Worm (Caenorhabditis elegans) whole organism, young adult: Measurements from ENCODE around the gene igeg-2.

Source experiments
- B0019.2 ChIP-seq: fragments of 200-800 bp; sonication (Bioruptor generic); conservative IDR thresholded peaks from 2 replicates; pipeline ENCODE4 v1.3.6; 2022; ENCODE audit warnings: missing genetic modification reagents, missing genetic modification characterization, missing compliant biosample characterization
- C17E4.6 ChIP-seq: fragments of 200-800 bp; sonication (Bioruptor generic); IDR thresholded peaks from 2 replicates; pipeline ENCODE4 v1.3.6; 2022; ENCODE audit warnings: missing genetic modification reagents, missing genetic modification characterization, missing compliant biosample characterization
- D2030.7 ChIP-seq: fragments of 200-800 bp; sonication (Bioruptor generic); IDR thresholded peaks from 2 replicates; pipeline ENCODE4 v1.3.6; 2022; ENCODE audit warnings: missing genetic modification reagents, missing genetic modification characterization, missing compliant biosample characterization
- F49E8.2 ChIP-seq: sonication (generic microtip); optimal IDR thresholded peaks from 3 replicates; lab custom pipeline; 2017; ENCODE audit warnings: missing genetic modification characterization, mild to moderate bottlenecking, missing compliant biosample characterization, antibody characterized with exemption, moderate library complexity; ENCODE audit not compliant: insufficient read depth
- F55B11.4 ChIP-seq: sonication (generic microtip); optimal IDR thresholded peaks from 2 replicates; lab custom pipeline; 2016; ENCODE audit warnings: missing compliant biosample characterization, missing genetic modification characterization, borderline replicate concordance; ENCODE audit not compliant: insufficient read depth
- F57C9.4 ChIP-seq: sonication (generic microtip); optimal IDR thresholded peaks from 2 replicates; lab custom pipeline; 2017; ENCODE audit warnings: mild to moderate bottlenecking, missing genetic modification characterization, missing compliant biosample characterization
- K12H6.12 ChIP-seq: fragments of 200-800 bp; sonication (Bioruptor generic); optimal IDR thresholded peaks from 2 replicates; lab custom pipeline; 2018; ENCODE audit warnings: mild to moderate bottlenecking, missing genetic modification characterization, missing compliant biosample characterization
- ZK185.1 ChIP-seq: sonication (generic microtip); optimal IDR thresholded peaks from 2 replicates; lab custom pipeline; 2016; ENCODE audit warnings: mild to moderate bottlenecking, missing genetic modification characterization, missing compliant biosample characterization; ENCODE audit not compliant: poor library complexity, severe bottlenecking
- akir-1 ChIP-seq: fragments of 200-800 bp; sonication (Bioruptor generic); optimal IDR thresholded peaks from 2 replicates; lab custom pipeline; 2018; ENCODE audit warnings: mild to moderate bottlenecking, missing genetic modification characterization, moderate library complexity, missing compliant biosample characterization
- athp-1 ChIP-seq: sonication (generic microtip); optimal IDR thresholded peaks from 2 replicates; lab custom pipeline; 2017; ENCODE audit warnings: mild to moderate bottlenecking, missing genetic modification characterization, missing compliant biosample characterization
- attf-6 ChIP-seq: fragments of 200-800 bp; sonication (Bioruptor generic); IDR thresholded peaks from 2 replicates; pipeline ENCODE4 v1.3.6; 2022; ENCODE audit warnings: missing genetic modification reagents, missing genetic modification characterization, missing compliant biosample characterization
- ccch-3 ChIP-seq: fragments of 200-800 bp; sonication (Bioruptor generic); optimal IDR thresholded peaks from 2 replicates; lab custom pipeline; 2018; ENCODE audit warnings: mild to moderate bottlenecking, missing genetic modification characterization, missing compliant biosample characterization
- ceh-27 ChIP-seq: fragments of 200-800 bp; sonication (Bioruptor generic); optimal IDR thresholded peaks from 2 replicates; lab custom pipeline; 2018; ENCODE audit warnings: mild to moderate bottlenecking, missing genetic modification characterization, moderate library complexity, missing compliant biosample characterization
- egl-44 ChIP-seq: fragments of 200-800 bp; sonication (Bioruptor generic); IDR thresholded peaks from 2 replicates; pipeline ENCODE4 v1.3.6; 2022; ENCODE audit warnings: missing genetic modification reagents, missing genetic modification characterization, missing compliant biosample characterization
- ekl-4 ChIP-seq: fragments of 200-800 bp; sonication (Bioruptor generic); IDR thresholded peaks from 2 replicates; pipeline ENCODE4 v1.3.6; 2022; ENCODE audit warnings: missing genetic modification reagents, missing genetic modification characterization, missing compliant biosample characterization
- ets-4 ChIP-seq: fragments of 200-800 bp; sonication (Bioruptor generic); optimal IDR thresholded peaks from 2 replicates; lab custom pipeline; 2018; ENCODE audit warnings: mild to moderate bottlenecking, missing genetic modification characterization, missing compliant biosample characterization
- gei-17 ChIP-seq: fragments of 200-800 bp; sonication (Bioruptor generic); optimal IDR thresholded peaks from 2 replicates; lab custom pipeline; 2018; ENCODE audit warnings: mild to moderate bottlenecking, missing genetic modification characterization, missing compliant biosample characterization
- hmg-1.2 ChIP-seq: fragments of 200-800 bp; sonication (Bioruptor generic); IDR thresholded peaks from 2 replicates; pipeline ENCODE4 v1.3.6; 2022; ENCODE audit warnings: missing genetic modification reagents, missing genetic modification characterization, missing compliant biosample characterization
- lin-54 ChIP-seq: fragments of 200-800 bp; sonication (Bioruptor generic); optimal IDR thresholded peaks from 2 replicates; lab custom pipeline; 2018; ENCODE audit warnings: mild to moderate bottlenecking, missing genetic modification characterization, missing compliant biosample characterization
- mcd-1 ChIP-seq: fragments of 200-800 bp; sonication (Bioruptor generic); IDR thresholded peaks from 2 replicates; pipeline ENCODE4 v1.3.6; 2022; ENCODE audit warnings: missing genetic modification reagents, missing genetic modification characterization, missing compliant biosample characterization
- mes-4 ChIP-seq: sonication (generic microtip); optimal IDR thresholded peaks from 2 replicates; lab custom pipeline; 2016; ENCODE audit warnings: missing genotype, missing genetic modification characterization, missing compliant biosample characterization
- mxl-1 ChIP-seq: sonication (generic microtip); optimal IDR thresholded peaks from 2 replicates; lab custom pipeline; 2016; ENCODE audit warnings: missing genetic modification characterization, missing compliant biosample characterization
- nhr-27 ChIP-seq: fragments of 200-800 bp; sonication (Bioruptor generic); optimal IDR thresholded peaks from 2 replicates; lab custom pipeline; 2018; ENCODE audit warnings: mild to moderate bottlenecking, missing genetic modification characterization, moderate library complexity, missing compliant biosample characterization
- nhr-80 ChIP-seq: sonication (generic microtip); optimal IDR thresholded peaks from 2 replicates; lab custom pipeline; 2016; ENCODE audit warnings: missing genetic modification characterization, missing compliant biosample characterization
- snpc-1.3 ChIP-seq: sonication (generic microtip); optimal IDR thresholded peaks from 2 replicates; lab custom pipeline; 2017; ENCODE audit warnings: missing genetic modification characterization, mild to moderate bottlenecking, missing compliant biosample characterization, antibody characterized with exemption, moderate library complexity, missing genotype, missing genetic modification reagents; ENCODE audit not compliant: insufficient read depth
- tlf-1 ChIP-seq: fragments of 200-800 bp; sonication (Bioruptor generic); optimal IDR thresholded peaks from 2 replicates; lab custom pipeline; 2018; ENCODE audit warnings: mild to moderate bottlenecking, missing genetic modification characterization, missing compliant biosample characterization
- unc-62 ChIP-seq: fragments of 150-350 bp; optimal IDR thresholded peaks from 2 replicates; lab custom pipeline; 2014; ENCODE audit warnings: missing biosample characterization, missing genetic modification reagents, missing genetic modification characterization
- ztf-22 ChIP-seq: fragments of 200-800 bp; sonication (Bioruptor generic); optimal IDR thresholded peaks from 2 replicates; lab custom pipeline; 2018; ENCODE audit warnings: mild to moderate bottlenecking, missing genetic modification characterization, moderate library complexity, missing compliant biosample characterization
- ztf-26 ChIP-seq: sonication (generic microtip); optimal IDR thresholded peaks from 2 replicates; lab custom pipeline; 2017; ENCODE audit warnings: missing genetic modification characterization, missing compliant biosample characterization

igeg-2 gene

ce11 chrX:11433488-11433887, 12.9 kb downstream of the igeg-2 start, which contains the start of gene hum-4:
Gene hum-4 (minus strand): TSS chrX:11433588.
- TF ChIP-seq mxl-1 (tag; lab: Kevin White, UChicago), result no peak
- TF ChIP-seq F57C9.4, result no peak
- no peak for TF ChIP-seq hmg-1.2 (GFP tag; lab: Robert Waterston, UW)
- TF ChIP-seq nhr-27 (tag; lab: Kevin White, UChicago), result no peak
- TF ChIP-seq snpc-1.3 (tag; lab: Kevin White, UChicago), result no peak
- TF ChIP-seq F55B11.4 (tag; lab: Kevin White, UChicago), result no peak
- no peak for TF ChIP-seq F49E8.2 (tag; lab: Kevin White, UChicago)
- no peak for TF ChIP-seq athp-1 (tag; lab: Kevin White, UChicago)

ce11 chrX:11427550-11427949, 18.9 kb downstream of the igeg-2 start:
- TF ChIP-seq mcd-1 (GFP tag; lab: Robert Waterston, UW), result no peak
- no peak for TF ChIP-seq D2030.7
- no peak for TF ChIP-seq ZK185.1 (tag; lab: Kevin White, UChicago)
- TF ChIP-seq, all 124 proteins: peak for 0

DNA sequence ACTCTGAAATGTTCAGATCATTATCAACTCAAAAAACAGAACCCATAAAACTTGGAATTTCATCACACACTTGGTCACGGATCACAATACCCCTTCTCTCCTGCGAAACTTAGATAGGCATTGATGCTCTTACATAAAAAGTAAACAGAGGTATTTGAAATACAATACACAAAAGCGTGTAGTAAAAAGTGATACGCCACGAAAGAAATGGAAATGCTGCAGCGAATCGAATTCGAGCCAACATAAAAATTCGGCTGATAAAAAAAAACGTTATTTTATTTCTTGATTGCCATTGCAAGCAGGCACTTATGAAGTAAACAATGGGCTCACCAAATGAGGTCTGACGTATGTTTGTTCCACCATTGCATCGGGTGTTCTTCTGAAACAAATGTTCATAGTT, 19.8 kb downstream of the igeg-2 start:
- TF ChIP-seq nhr-80 (tag; lab: Kevin White, UChicago) (peak; percentile 11), ZK185.1 (tag; lab: Kevin White, UChicago) (no peak)

DNA sequence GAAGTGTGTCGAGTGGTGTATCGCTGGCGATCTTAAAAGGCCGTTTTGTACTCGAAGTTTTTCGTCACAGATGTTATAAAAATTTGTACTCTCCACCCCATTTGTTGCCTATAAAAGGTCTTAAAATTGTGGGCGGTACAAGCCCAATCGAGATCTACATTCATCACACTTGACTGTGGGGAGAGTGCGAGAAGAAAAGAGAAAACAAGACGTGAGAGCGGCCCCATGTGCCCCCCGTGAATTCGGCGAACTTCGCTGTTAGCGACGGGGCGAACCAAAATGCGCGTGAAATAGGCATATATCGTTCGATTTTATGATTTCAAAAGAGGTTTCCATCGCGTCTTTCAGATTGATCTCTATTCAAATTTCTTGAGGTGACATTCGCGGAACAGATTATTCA, 26.4 kb downstream of the igeg-2 start, which contains the start of gene F46C3.6:
Gene F46C3.6 (minus strand): TSS at position 87 of the 400 bp plus-strand sequence.
- TF ChIP-seq C17E4.6 (GFP tag; lab: Robert Waterston, UW), result no peak
- TF ChIP-seq ceh-27 (GFP tag; lab: Kevin White, UChicago), result no peak
- no peak for TF ChIP-seq mes-4
- TF ChIP-seq B0019.2 (GFP tag; lab: Robert Waterston, UW), result no peak
- no peak for TF ChIP-seq ccch-3 (GFP tag; lab: Kevin White, UChicago)
- TF ChIP-seq snpc-1.3 (tag; lab: Kevin White, UChicago), result no peak
- TF ChIP-seq lin-54 (GFP tag; lab: Kevin White, UChicago), result no peak
- TF ChIP-seq ets-4 (GFP tag; lab: Kevin White, UChicago), result no peak
- no peak for TF ChIP-seq egl-44 (GFP tag; lab: Robert Waterston, UW)
- no peak for TF ChIP-seq K12H6.12
- TF ChIP-seq tlf-1 (GFP tag; lab: Kevin White, UChicago), result no peak
- no peak for TF ChIP-seq ekl-4 (GFP tag; lab: Robert Waterston, UW)
- TF ChIP-seq ztf-22 (GFP tag; lab: Kevin White, UChicago), result no peak
- no peak for TF ChIP-seq akir-1 (GFP tag; lab: Kevin White, UChicago)
- no peak for TF ChIP-seq attf-6
- TF ChIP-seq unc-62 (GFP tag; lab: Kevin White, UChicago), result no peak
- no peak for TF ChIP-seq ztf-26

DNA sequence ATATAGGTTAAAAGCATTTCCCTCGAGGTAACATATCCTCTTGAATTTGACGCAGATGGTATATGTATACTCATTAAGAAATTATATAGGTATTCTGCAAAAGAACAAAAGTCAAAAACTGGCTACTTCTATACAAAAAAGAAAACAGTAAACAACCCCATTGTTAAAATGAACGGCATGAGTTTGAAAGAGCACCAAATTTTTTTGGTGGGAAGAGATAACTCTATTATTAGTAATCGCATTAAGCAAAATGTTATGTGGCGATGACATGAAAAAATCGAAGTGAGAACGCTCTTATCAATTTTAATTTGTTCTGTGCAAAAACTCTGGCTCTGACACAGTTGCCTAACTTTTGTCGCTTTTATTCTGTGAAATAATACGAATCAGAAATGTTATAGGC, 27.8 kb downstream of the igeg-2 start, which contains the start of gene F46C3.2:
Gene F46C3.2 (minus strand): TSS at position 101 of the 400 bp plus-strand sequence.
- TF ChIP-seq gei-17 (no peak), nhr-80 (tag; lab: Kevin White, UChicago) (peak; percentile 7)
